Fruit fly (Drosophila melanogaster): ENCODE measurements around the gene CG15431.

CG15431 gene

dm6 chr2L:4440881-4441737 lies at the start of gene CG15431:
Gene CG15431 (minus strand): TSS chr2L:4441282.
- TF ChIP-seq CG6163 (GFP tag; IDR thresholded peaks at IDR 0.05) (peak; percentile 56; the same call in 1 of the 3 replicates), eg (GFP tag; IDR thresholded peaks at IDR 0.05) (0 out of 3 replicates have a peak, but pooled peaks have one; percentile 40), Met (GFP tag; optimal IDR thresholded peaks at IDR 0.05) (no peak), CG15336 (GFP tag; IDR thresholded peaks at IDR 0.05) (peak; percentile 40; the same call in 1 of the 2 replicates), CG3919 (GFP tag; optimal IDR thresholded peaks at IDR 0.05) (no peak), net (GFP tag; optimal IDR thresholded peaks at IDR 0.05) (no peak), CG8119 (GFP tag; IDR thresholded peaks at IDR 0.05) (peak; percentile 47; the same call in 1 of the 3 replicates), CG32006 (GFP tag; optimal IDR thresholded peaks at IDR 0.05) (no peak), fd59A (GFP tag; optimal IDR thresholded peaks at IDR 0.05) (no peak), salr (GFP tag; optimal IDR thresholded peaks at IDR 0.05) (peak; percentile 56 to 82)

dm6 chr2L:4477978-4478377 lies 36.9 kb upstream of the CG15431 start:
- TF ChIP-seq CG8319 (GFP tag; optimal IDR thresholded peaks at IDR 0.05): no peak
- TF ChIP-seq achi (GFP tag; optimal IDR thresholded peaks at IDR 0.05): peak; percentile 37
- TF ChIP-seq Ets96B (tag; optimal IDR thresholded peaks at IDR 0.05): no peak
- no peak for TF ChIP-seq Gug (GFP tag; IDR thresholded peaks at IDR 0.05)
- peak; percentile 57 for TF ChIP-seq Eip78C (GFP tag)
- no peak for TF ChIP-seq CG10669 (GFP tag; optimal IDR thresholded peaks at IDR 0.05)
- no peak for TF ChIP-seq Hr39 (GFP tag; optimal IDR thresholded peaks at IDR 0.05)
- no peak for TF ChIP-seq Eip75B (GFP tag; optimal IDR thresholded peaks at IDR 0.05)
- no peak for TF ChIP-seq fd59A (GFP tag; optimal IDR thresholded peaks at IDR 0.05)
- no peak for TF ChIP-seq Hr4 (GFP tag; optimal IDR thresholded peaks at IDR 0.05)
- no peak for TF ChIP-seq Sox14 (GFP tag; optimal IDR thresholded peaks at IDR 0.05)
- TF ChIP-seq CG3032 (tag; optimal IDR thresholded peaks at IDR 0.05): no peak
- no peak for TF ChIP-seq fkh (GFP tag; optimal IDR thresholded peaks at IDR 0.05)
- TF ChIP-seq CG6854 (GFP tag; optimal IDR thresholded peaks at IDR 0.05): no peak
- no peak for TF ChIP-seq CG11294 (GFP tag; IDR thresholded peaks at IDR 0.05)
- TF ChIP-seq CG7368 (GFP tag; optimal IDR thresholded peaks at IDR 0.05): no peak
- TF ChIP-seq CG3919 (GFP tag; optimal IDR thresholded peaks at IDR 0.05): peak; percentile 26
- TF ChIP-seq esn (GFP tag; optimal IDR thresholded peaks at IDR 0.05): no peak
- peak; percentile 22; the same call in 1 of the 3 replicates for TF ChIP-seq eg (GFP tag; IDR thresholded peaks at IDR 0.05)
- TF ChIP-seq CG8632 (GFP tag; optimal IDR thresholded peaks at IDR 0.05): no peak

- TF ChIP-seq CG16779 (tag; optimal IDR thresholded peaks at IDR 0.05) (peak; percentile 25), CG9139 (GFP tag; optimal IDR thresholded peaks at IDR 0.05) (no peak), CG6808 (GFP tag; optimal IDR thresholded peaks at IDR 0.05) (no peak), CG11762 (GFP tag; optimal IDR thresholded peaks at IDR 0.05; ENCODE audit: insufficient read depth) (no peak), dac (GFP tag; optimal IDR thresholded peaks at IDR 0.05) (no peak), CG1621 (tag; optimal IDR thresholded peaks at IDR 0.05) (peak; percentile 42), Sox102F (GFP tag; optimal IDR thresholded peaks at IDR 0.05) (no peak), eg (GFP tag; IDR thresholded peaks at IDR 0.05) (peak; percentile 50; the same call in 1 of the 3 replicates), CG32006 (GFP tag; optimal IDR thresholded peaks at IDR 0.05) (no peak), CG10669 (GFP tag; optimal IDR thresholded peaks at IDR 0.05) (no peak), Eip78C (GFP tag) (peak; percentile 55), cyc (GFP tag; optimal IDR thresholded peaks at IDR 0.05) (no peak), CG3919 (GFP tag; optimal IDR thresholded peaks at IDR 0.05) (no peak), achi (GFP tag; optimal IDR thresholded peaks at IDR 0.05) (no peak), esn (GFP tag; optimal IDR thresholded peaks at IDR 0.05) (no peak), CG6163 (GFP tag; IDR thresholded peaks at IDR 0.05) (peak; percentile 55; the same call in 1 of the 3 replicates), CG15336 (GFP tag; IDR thresholded peaks at IDR 0.05) (no peak; the same call in 1 of the 2 replicates), spab (GFP tag; optimal IDR thresholded peaks at IDR 0.05) (no peak), Lpt (GFP tag; optimal IDR thresholded peaks at IDR 0.05) (no peak)
Measured at dm6 chr2L:4476672-4477273, 35.7 kb upstream of the CG15431 start, which contains the start of gene ine. Gene ine (minus strand): TSS chr2L:4477022.

Measured in whole organism, prepupa.